Worm (Caenorhabditis elegans) whole organism, L1 larva: Measurements from ENCODE around the gene irld-19.

ENCODE experiments used
- C16A3.4 ChIP-seq: fragments of 150-350 bp; optimal IDR thresholded peaks from 2 replicates; lab custom pipeline; 2014; ENCODE audit warnings: missing biosample characterization, missing genetic modification characterization
- F16B12.6 ChIP-seq: fragments of 150-350 bp; optimal IDR thresholded peaks from 2 replicates; lab custom pipeline; 2014; ENCODE audit warnings: missing biosample characterization, missing genetic modification characterization
- aha-1 ChIP-seq: fragments of 150-350 bp; optimal IDR thresholded peaks from 2 replicates; lab custom pipeline; 2014; ENCODE audit warnings: missing biosample characterization, missing genetic modification characterization
- alr-1 ChIP-seq: fragments of 200-800 bp; sonication (Bioruptor generic); optimal IDR thresholded peaks from 2 replicates; lab custom pipeline; 2018; ENCODE audit warnings: borderline replicate concordance, mild to moderate bottlenecking, missing genetic modification characterization, missing compliant biosample characterization
- ceh-63 ChIP-seq: fragments of 200-800 bp; sonication (Bioruptor generic); optimal IDR thresholded peaks from 2 replicates; lab custom pipeline; 2018; ENCODE audit warnings: mild to moderate bottlenecking, missing genetic modification characterization, missing compliant biosample characterization
- ceh-82 ChIP-seq, 3 experiments: fragments of 150-350 bp in 1 of 3; sonication (generic microtip) in 2 of 3; optimal IDR thresholded peaks; 2 replicates each; lab custom pipeline; 2014 to 2017; ENCODE audit warnings: missing biosample characterization in 3 of 3, missing genetic modification characterization in 3 of 3
- ceh-88 ChIP-seq: fragments of 200-800 bp; sonication (Bioruptor generic); IDR thresholded peaks from 2 replicates; pipeline ENCODE4 v1.3.6; 2022; ENCODE audit warnings: missing genetic modification characterization, missing compliant biosample characterization
- ceh-90 ChIP-seq: sonication (generic microtip); optimal IDR thresholded peaks from 2 replicates; lab custom pipeline; 2016; ENCODE audit warnings: missing genetic modification characterization, missing compliant biosample characterization
- ces-1 ChIP-seq: fragments of 150-350 bp; optimal IDR thresholded peaks from 2 replicates; lab custom pipeline; 2014; ENCODE audit warnings: missing biosample characterization, missing genetic modification reagents, missing genetic modification characterization
- dpl-1 ChIP-seq, 3 experiments: fragments of 150-350 bp in 2 of 3; sonication (generic microtip) in 1 of 3; optimal IDR thresholded peaks; 2 replicates each; lab custom pipeline; 2014 to 2017; ENCODE audit warnings: missing biosample characterization in 3 of 3, missing genetic modification characterization in 3 of 3, missing genetic modification reagents in 3 of 3
- dsc-1 ChIP-seq: sonication (generic microtip); optimal IDR thresholded peaks from 2 replicates; lab custom pipeline; 2016; ENCODE audit warnings: mild to moderate bottlenecking, missing genetic modification characterization, missing compliant biosample characterization
- efl-1 ChIP-seq, 4 experiments: fragments of 150-350 bp; optimal IDR thresholded peaks in 3 of 4; peaks in 1 of 4; 1 replicate in 1 of 4; 2 replicates in 3 of 4; lab custom pipeline; 2014; ENCODE audit warnings: missing biosample characterization in 2 of 4, missing genetic modification characterization in 2 of 4, missing genetic modification reagents in 2 of 4
- efl-3 ChIP-seq: fragments of 200-800 bp; sonication (Bioruptor generic); optimal IDR thresholded peaks from 2 replicates; lab custom pipeline; 2018; ENCODE audit warnings: mild to moderate bottlenecking, missing genetic modification characterization, missing compliant biosample characterization
- egl-13 ChIP-seq: sonication (generic microtip); optimal IDR thresholded peaks from 2 replicates; lab custom pipeline; 2016; ENCODE audit warnings: missing genotype, missing genetic modification reagents, missing genetic modification characterization, missing compliant biosample characterization
- egl-27 ChIP-seq, 2 experiments: fragments of 150-350 bp in 1 of 2; sonication (generic microtip); optimal IDR thresholded peaks; 3 replicates each; lab custom pipeline; 2017 to 2018; ENCODE audit warnings: missing biosample characterization in 2 of 2, missing genetic modification characterization in 2 of 2, missing genetic modification reagents in 2 of 2
- elt-2 ChIP-seq: sonication (generic microtip); optimal IDR thresholded peaks from 2 replicates; lab custom pipeline; 2016; ENCODE audit warnings: missing genetic modification characterization, mild to moderate bottlenecking, inconsistent platforms, missing compliant biosample characterization, missing genetic modification reagents
- fkh-10 ChIP-seq: sonication (generic microtip); optimal IDR thresholded peaks from 2 replicates; lab custom pipeline; 2017; ENCODE audit warnings: missing biosample characterization, missing genetic modification reagents, missing genetic modification characterization
- grh-1 ChIP-seq: fragments of 200-800 bp; sonication (Bioruptor generic); IDR thresholded peaks from 2 replicates; pipeline ENCODE4 v1.3.6; 2022; ENCODE audit warnings: missing genetic modification reagents, missing genetic modification characterization, missing compliant biosample characterization
- hlh-4 ChIP-seq: sonication (generic microtip); optimal IDR thresholded peaks from 2 replicates; lab custom pipeline; 2016; ENCODE audit warnings: mild to moderate bottlenecking, missing genetic modification characterization, missing compliant biosample characterization
- irx-1 ChIP-seq: sonication (generic microtip); optimal IDR thresholded peaks from 2 replicates; lab custom pipeline; 2016; ENCODE audit warnings: missing genetic modification characterization, missing compliant biosample characterization
- isw-1 ChIP-seq: fragments of 200-800 bp; sonication (Bioruptor generic); IDR thresholded peaks from 2 replicates; pipeline ENCODE4 v1.3.6; 2022; ENCODE audit warnings: missing genetic modification characterization, missing compliant biosample characterization
- jun-1 ChIP-seq: fragments of 150-350 bp; optimal IDR thresholded peaks from 2 replicates; lab custom pipeline; 2014; ENCODE audit warnings: missing biosample characterization, missing genetic modification reagents, missing genetic modification characterization
- lin-13 ChIP-seq: fragments of 150-350 bp; optimal IDR thresholded peaks from 2 replicates; lab custom pipeline; 2014; ENCODE audit warnings: missing biosample characterization, missing genetic modification reagents, missing genetic modification characterization
- lin-35 ChIP-seq, 2 experiments: fragments of 150-350 bp; optimal IDR thresholded peaks; 2 replicates each; lab custom pipeline; 2014; ENCODE audit warnings: missing biosample characterization in 2 of 2, missing genetic modification characterization in 2 of 2, missing genetic modification reagents in 2 of 2
- lin-39 ChIP-seq: fragments of 150-350 bp; optimal IDR thresholded peaks from 2 replicates; lab custom pipeline; 2014; ENCODE audit warnings: missing biosample characterization, missing genetic modification reagents, missing genetic modification characterization
- lir-3 ChIP-seq: sonication (generic microtip); optimal IDR thresholded peaks from 2 replicates; lab custom pipeline; 2016; ENCODE audit warnings: mild to moderate bottlenecking, missing genetic modification characterization, moderate library complexity, missing compliant biosample characterization; ENCODE audit not compliant: poor library complexity
- mef-2 ChIP-seq: fragments of 150-350 bp; optimal IDR thresholded peaks from 2 replicates; lab custom pipeline; 2014; ENCODE audit warnings: missing biosample characterization, missing genetic modification characterization
- nhr-11 ChIP-seq: fragments of 150-350 bp; optimal IDR thresholded peaks from 2 replicates; lab custom pipeline; 2014; ENCODE audit warnings: missing biosample characterization, missing genetic modification characterization
- nhr-12 ChIP-seq: sonication (generic microtip); optimal IDR thresholded peaks from 2 replicates; lab custom pipeline; 2017; ENCODE audit warnings: missing biosample characterization, missing genetic modification characterization
- nhr-19 ChIP-seq: fragments of 200-800 bp; sonication (Bioruptor generic); conservative IDR thresholded peaks from 2 replicates; pipeline ENCODE4 v1.3.6; 2022; ENCODE audit warnings: missing genetic modification characterization, missing compliant biosample characterization
- nhr-20 ChIP-seq: sonication (generic microtip); optimal IDR thresholded peaks from 2 replicates; lab custom pipeline; 2016; ENCODE audit warnings: mild to moderate bottlenecking, missing genetic modification characterization, missing compliant biosample characterization
- nhr-28 ChIP-seq: fragments of 150-350 bp; optimal IDR thresholded peaks from 2 replicates; lab custom pipeline; 2014; ENCODE audit warnings: missing biosample characterization, missing genetic modification characterization
- nhr-47 ChIP-seq: sonication (generic microtip); optimal IDR thresholded peaks from 2 replicates; lab custom pipeline; 2016; ENCODE audit warnings: mild to moderate bottlenecking, missing genetic modification characterization, moderate library complexity, missing compliant biosample characterization
- nhr-71 ChIP-seq: sonication (generic microtip); optimal IDR thresholded peaks from 2 replicates; lab custom pipeline; 2016; ENCODE audit warnings: mild to moderate bottlenecking, missing genetic modification characterization, moderate library complexity, missing compliant biosample characterization
- nhr-76 ChIP-seq: sonication (generic microtip); optimal IDR thresholded peaks from 2 replicates; lab custom pipeline; 2017; ENCODE audit warnings: missing biosample characterization, missing genetic modification characterization
- nhr-77 ChIP-seq: fragments of 150-350 bp; optimal IDR thresholded peaks from 2 replicates; lab custom pipeline; 2014; ENCODE audit warnings: missing biosample characterization, missing genetic modification characterization
- nhr-84 ChIP-seq: sonication (generic microtip); optimal IDR thresholded peaks from 2 replicates; lab custom pipeline; 2017; ENCODE audit warnings: missing biosample characterization, missing genetic modification characterization
- pax-3 ChIP-seq: fragments of 200-800 bp; sonication (Bioruptor generic); optimal IDR thresholded peaks from 2 replicates; lab custom pipeline; 2018; ENCODE audit warnings: mild to moderate bottlenecking, missing genetic modification characterization, moderate library complexity, missing compliant biosample characterization
- pqm-1 ChIP-seq: sonication (generic microtip); optimal IDR thresholded peaks from 3 replicates; lab custom pipeline; 2017; ENCODE audit warnings: missing biosample characterization, missing genetic modification characterization
- rnt-1 ChIP-seq: sonication (generic microtip); optimal IDR thresholded peaks from 2 replicates; lab custom pipeline; 2016; ENCODE audit warnings: mild to moderate bottlenecking, missing genetic modification characterization, moderate library complexity, missing compliant biosample characterization
- snu-23 ChIP-seq: sonication (generic microtip); optimal IDR thresholded peaks from 2 replicates; lab custom pipeline; 2016; ENCODE audit warnings: missing genetic modification characterization, missing compliant biosample characterization
- sptf-1 ChIP-seq: fragments of 150-350 bp; optimal IDR thresholded peaks from 2 replicates; lab custom pipeline; 2014; ENCODE audit warnings: missing biosample characterization, missing genetic modification characterization
- swsn-7 ChIP-seq: sonication (generic microtip); optimal IDR thresholded peaks from 2 replicates; lab custom pipeline; 2016; ENCODE audit warnings: missing genetic modification characterization, missing compliant biosample characterization
- tlp-1 ChIP-seq: fragments of 150-350 bp; optimal IDR thresholded peaks from 2 replicates; lab custom pipeline; 2014; ENCODE audit warnings: missing biosample characterization, missing genetic modification characterization
- unc-130 ChIP-seq: fragments of 150-350 bp; optimal IDR thresholded peaks from 2 replicates; lab custom pipeline; 2017; ENCODE audit warnings: missing biosample characterization, missing genetic modification characterization, inconsistent platforms
- vab-15 ChIP-seq: sonication (generic microtip); optimal IDR thresholded peaks from 2 replicates; lab custom pipeline; 2017; ENCODE audit warnings: missing genotype, mild to moderate bottlenecking, missing genetic modification characterization, missing compliant biosample characterization
- xbp-1 ChIP-seq: sonication (generic microtip); optimal IDR thresholded peaks from 2 replicates; lab custom pipeline; 2016; ENCODE audit warnings: missing genetic modification characterization, missing compliant biosample characterization
- ztf-4 ChIP-seq: fragments of 150-350 bp; optimal IDR thresholded peaks from 2 replicates; lab custom pipeline; 2014; ENCODE audit warnings: missing biosample characterization, missing genetic modification characterization

The irld-19 gene

ce11 chrIII:12728149-12728548 is 36.0 kb downstream of the irld-19 start:
- TF ChIP-seq ceh-63 (peak; percentile 14), alr-1 (tag; lab: Kevin White, UChicago) (peak; percentile 86), ceh-90 (no peak)

- no peak for TF ChIP-seq ces-1 (GFP tag; lab: Kevin White, UChicago)
- TF ChIP-seq irx-1 (tag; lab: Kevin White, UChicago) = no peak
- no peak for TF ChIP-seq lin-13 (GFP tag; lab: Kevin White, UChicago)
- no peak for TF ChIP-seq lir-3 (tag; lab: Kevin White, UChicago)
- no peak for TF ChIP-seq nhr-77
- no peak for TF ChIP-seq mef-2 (tag; lab: Kevin White, UChicago)
- no peak for TF ChIP-seq pax-3 (tag; lab: Kevin White, UChicago)
- no peak for TF ChIP-seq elt-2 (tag; lab: Kevin White, UChicago)
- TF ChIP-seq tlp-1 (tag; lab: Kevin White, UChicago) = no peak
- TF ChIP-seq nhr-20 (tag; lab: Kevin White, UChicago) = no peak
- TF ChIP-seq nhr-76 (tag; lab: Kevin White, UChicago) = no peak
- TF ChIP-seq swsn-7 (tag; lab: Kevin White, UChicago) = no peak
- no peak for TF ChIP-seq egl-13 (tag; lab: Kevin White, UChicago)
- TF ChIP-seq ceh-88 (GFP tag; lab: Robert Waterston, UW) = no peak
- TF ChIP-seq sptf-1 (tag; lab: Kevin White, UChicago) = no peak
Observed at ce11 chrIII:12714266-12714665, 49.9 kb downstream of the irld-19 start, which contains the start of gene ssl-1. ssl-1 (plus strand) TSS chrIII:12714566.

- no peak for TF ChIP-seq nhr-11
- TF ChIP-seq elt-2 (tag; lab: Kevin White, UChicago) = no peak
- no peak for TF ChIP-seq ces-1 (GFP tag; lab: Kevin White, UChicago)
- no peak for TF ChIP-seq jun-1 (tag; lab: Kevin White, UChicago)
- peak; percentile 35 for TF ChIP-seq nhr-47 (tag; lab: Kevin White, UChicago)
- peak; percentile 29 for TF ChIP-seq snu-23 (GFP tag; lab: Kevin White, UChicago)
- TF ChIP-seq nhr-20 (tag; lab: Kevin White, UChicago) = no peak
- TF ChIP-seq efl-3 (GFP tag; lab: Kevin White, UChicago) = no peak
- TF ChIP-seq nhr-76 (tag; lab: Kevin White, UChicago) = no peak
- no peak for TF ChIP-seq unc-130 (tag; lab: Kevin White, UChicago)
- no peak for TF ChIP-seq nhr-71 (tag; lab: Kevin White, UChicago)
- TF ChIP-seq alr-1 (tag; lab: Kevin White, UChicago) = no peak
- no peak for TF ChIP-seq fkh-10
- TF ChIP-seq aha-1 (tag; lab: Kevin White, UChicago) = no peak
- TF ChIP-seq hlh-4 (tag; lab: Kevin White, UChicago) = no peak
- TF ChIP-seq C16A3.4 = no peak
- TF ChIP-seq pqm-1 (tag; lab: Kevin White, UChicago) = no peak
- TF ChIP-seq nhr-19 = no peak
- no peak for TF ChIP-seq nhr-84 (tag; lab: Kevin White, UChicago)
- no peak for TF ChIP-seq isw-1 (GFP tag; lab: Robert Waterston, UW)
- no peak for TF ChIP-seq ceh-63
- peak; percentile 51 for TF ChIP-seq dsc-1 (tag; lab: Kevin White, UChicago)
- no peak for TF ChIP-seq egl-27 (tag; optimal IDR thresholded peaks at IDR 0.05; lab: Kevin White, UChicago)
- TF ChIP-seq nhr-28 (tag; lab: Kevin White, UChicago) = no peak
- TF ChIP-seq F16B12.6 (tag; lab: Kevin White, UChicago) = peak; percentile 49
- peak; percentile 16 to 66 (median 55) for TF ChIP-seq dpl-1 (GFP tag; optimal IDR thresholded peaks at IDR 0.05; lab: Kevin White, UChicago)
- no peak for TF ChIP-seq ztf-4 (tag; lab: Kevin White, UChicago)
- no peak for TF ChIP-seq tlp-1 (tag; lab: Kevin White, UChicago)
- TF ChIP-seq lin-35 (GFP tag; optimal IDR thresholded peaks at IDR 0.05; lab: Kevin White, UChicago) = peak; percentile 33 to 78
- no peak for TF ChIP-seq vab-15 (tag; lab: Kevin White, UChicago)
- TF ChIP-seq grh-1 (GFP tag; lab: Robert Waterston, UW) = no peak
- TF ChIP-seq mef-2 (tag; lab: Kevin White, UChicago) = no peak
- no peak for TF ChIP-seq nhr-12 (tag; lab: Kevin White, UChicago)
- peak; percentile 21 for TF ChIP-seq xbp-1 (tag; lab: Kevin White, UChicago)
- no peak for TF ChIP-seq lin-39 (tag; lab: Kevin White, UChicago)
- TF ChIP-seq lir-3 (tag; lab: Kevin White, UChicago) = no peak
- peak in 1 of 3 experiments; percentile 17 for TF ChIP-seq ceh-82 (tag; optimal IDR thresholded peaks at IDR 0.05; lab: Kevin White, UChicago)
- peak; percentile 56 to 61 for TF ChIP-seq efl-1 (optimal IDR thresholded peaks at IDR 0.05; lab: Kevin White, UChicago)
- peak; percentile 57 to 95 for TF ChIP-seq efl-1 (GFP tag; optimal IDR thresholded peaks at IDR 0.05 in 1 of 2; lab: Kevin White, UChicago)
- TF ChIP-seq rnt-1 (tag; lab: Kevin White, UChicago) = no peak
Observed at ce11 chrIII:12713862-12714261, 50.3 kb downstream of the irld-19 start.
